Worm (Caenorhabditis elegans): Measurements from ENCODE around the gene C07E3.3.

The C07E3.3 gene

DNA sequence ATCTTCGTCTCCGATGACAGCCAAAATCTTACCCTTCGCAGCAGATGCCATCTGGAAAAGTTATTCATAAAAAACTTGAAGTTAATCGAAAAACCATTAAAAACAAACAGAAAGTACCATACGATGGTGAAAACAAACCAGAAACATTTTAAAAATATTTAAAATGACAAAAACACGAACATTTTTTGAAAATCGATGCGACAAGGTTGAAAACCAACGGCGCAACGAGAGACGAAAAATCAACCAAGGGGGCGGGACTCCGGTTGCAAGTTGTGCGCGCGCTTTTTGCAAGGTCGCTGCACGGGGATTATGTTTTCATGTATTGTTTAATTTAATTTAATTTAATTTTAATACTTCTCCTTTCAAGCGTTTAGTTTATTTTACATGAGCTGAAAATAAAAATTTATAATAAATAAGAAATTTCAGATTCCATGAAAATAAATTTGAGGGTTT, 53.6 kb downstream of the C07E3.3 start, which contains the start of gene vha-9 (continued):
- TF ChIP-seq hlh-6 (tag; optimal IDR thresholded peaks at IDR 0.05), result no peak
- TF ChIP-seq ceh-24 (tag; optimal IDR thresholded peaks at IDR 0.05), result no peak
- TF ChIP-seq sdc-2 (tag; optimal IDR thresholded peaks at IDR 0.05), result no peak
- TF ChIP-seq ceh-14 (tag; optimal IDR thresholded peaks at IDR 0.05), result peak; percentile 51
- no peak for TF ChIP-seq ets-4 (tag; optimal IDR thresholded peaks at IDR 0.05)
- TF ChIP-seq unc-86 (tag; optimal IDR thresholded peaks at IDR 0.05), result peak; percentile 2
- no peak for TF ChIP-seq tbx-2 (tag; optimal IDR thresholded peaks at IDR 0.05)
- no peak for TF ChIP-seq F13H6.1 (tag; optimal IDR thresholded peaks at IDR 0.05)
- no peak for TF ChIP-seq npax-4 (tag; optimal IDR thresholded peaks at IDR 0.05)
- TF ChIP-seq pha-4 (tag; optimal IDR thresholded peaks at IDR 0.05), result no peak
- peak; percentile 25 for TF ChIP-seq gmeb-2 (tag; optimal IDR thresholded peaks at IDR 0.05)
- no peak for TF ChIP-seq ceh-19 (GFP tag; optimal IDR thresholded peaks at IDR 0.05)
- no peak for TF ChIP-seq ceh-45 (GFP tag; IDR thresholded peaks at IDR 0.05)
- no peak for TF ChIP-seq elt-2 (tag; optimal IDR thresholded peaks at IDR 0.05)
- TF ChIP-seq lim-6 (tag; optimal IDR thresholded peaks at IDR 0.05), result no peak
- no peak for TF ChIP-seq C08G9.2 (tag; optimal IDR thresholded peaks at IDR 0.05)
- peak; percentile 7 for TF ChIP-seq ztf-16 (tag; optimal IDR thresholded peaks at IDR 0.05)
- TF ChIP-seq nfya-1 (tag; optimal IDR thresholded peaks at IDR 0.05), result peak; percentile 51
- TF ChIP-seq unc-55 (GFP tag; optimal IDR thresholded peaks at IDR 0.05), result no peak
- TF ChIP-seq unc-3 (GFP tag; conservative IDR thresholded peaks at IDR 0.05), result no peak
- no peak for TF ChIP-seq unc-3 (tag; optimal IDR thresholded peaks at IDR 0.05)
- TF ChIP-seq ceh-6 (GFP tag; optimal IDR thresholded peaks at IDR 0.05), result no peak
- TF ChIP-seq nhr-232 (tag; optimal IDR thresholded peaks at IDR 0.05), result no peak
- no peak for TF ChIP-seq K02D7.2 (tag; optimal IDR thresholded peaks at IDR 0.05)
- TF ChIP-seq pax-1 (tag; optimal IDR thresholded peaks at IDR 0.05), result peak; percentile 12
- no peak for TF ChIP-seq fkh-6 (tag; optimal IDR thresholded peaks at IDR 0.05)
- no peak for TF ChIP-seq dmd-4 (tag; optimal IDR thresholded peaks at IDR 0.05; ENCODE audit: borderline replicate concordance)
- TF ChIP-seq pha-2 (tag; optimal IDR thresholded peaks at IDR 0.05), result no peak
